Fruit fly (Drosophila melanogaster): Measurements from ENCODE around the gene CG11617.

CG11617 gene

dm6 chr2L:249048-249825, 42.1 kb upstream of the CG11617 start:
- TF ChIP-seq jim (GFP tag; optimal IDR thresholded peaks at IDR 0.05), result no peak
- TF ChIP-seq br (GFP tag; optimal IDR thresholded peaks at IDR 0.05), result peak; percentile 52
- peak; percentile 27 for TF ChIP-seq Hnf4 (GFP tag; optimal IDR thresholded peaks at IDR 0.05)
- no peak for TF ChIP-seq pan (optimal IDR thresholded peaks at IDR 0.05)
- peak; percentile 63 to 83 for TF ChIP-seq dl (GFP tag; optimal IDR thresholded peaks at IDR 0.05; ENCODE audit: insufficient read depth in 1 of 2, partially characterized antibody in 2 of 2)
- TF ChIP-seq Dif (GFP tag; optimal IDR thresholded peaks at IDR 0.05; ENCODE audit: partially characterized antibody), result peak; percentile 90
- TF ChIP-seq Jra (GFP tag; optimal IDR thresholded peaks at IDR 0.05), result peak; percentile 39
- TF ChIP-seq Dfd (GFP tag; optimal IDR thresholded peaks at IDR 0.05), result no peak
- peak; percentile 55 for TF ChIP-seq psq (GFP tag; optimal IDR thresholded peaks at IDR 0.05)
- TF ChIP-seq fru (GFP tag; optimal IDR thresholded peaks at IDR 0.05), result peak; percentile 40
- no peak for TF ChIP-seq Rel (GFP tag; optimal IDR thresholded peaks at IDR 0.05)
- TF ChIP-seq Rel (tag; optimal IDR thresholded peaks at IDR 0.05), result no peak
- TF ChIP-seq foxo (GFP tag; optimal IDR thresholded peaks at IDR 0.05), result peak in 1 of 2 experiments; percentile 49
- TF ChIP-seq woc (GFP tag; optimal IDR thresholded peaks at IDR 0.05), result peak; percentile 9
- peak; percentile 37 for TF ChIP-seq ey (GFP tag; optimal IDR thresholded peaks at IDR 0.05)

- TF ChIP-seq CG32264 (GFP tag; optimal IDR thresholded peaks at IDR 0.05), result no peak
- TF ChIP-seq Dif (GFP tag; optimal IDR thresholded peaks at IDR 0.05; ENCODE audit: partially characterized antibody), result no peak
- TF ChIP-seq pan (optimal IDR thresholded peaks at IDR 0.05), result no peak
- no peak for TF ChIP-seq Dfd (GFP tag; optimal IDR thresholded peaks at IDR 0.05)
- TF ChIP-seq dl (GFP tag; optimal IDR thresholded peaks at IDR 0.05; ENCODE audit: insufficient read depth in 1 of 2, partially characterized antibody in 2 of 2), result no peak
- TF ChIP-seq foxo (GFP tag; optimal IDR thresholded peaks at IDR 0.05), result no peak
- TF ChIP-seq Abd-B (GFP tag; optimal IDR thresholded peaks at IDR 0.05), result no peak
- no peak for TF ChIP-seq dsf (GFP tag; optimal IDR thresholded peaks at IDR 0.05; ENCODE audit: borderline replicate concordance)
- no peak for TF ChIP-seq Hnf4 (GFP tag; optimal IDR thresholded peaks at IDR 0.05)
- no peak for TF ChIP-seq OdsH (GFP tag; optimal IDR thresholded peaks at IDR 0.05)
- no peak for TF ChIP-seq GATAd (GFP tag; optimal IDR thresholded peaks at IDR 0.05)
- TF ChIP-seq CrebA (GFP tag; optimal IDR thresholded peaks at IDR 0.05; ENCODE audit: borderline replicate concordance), result no peak
- TF ChIP-seq tai (GFP tag; optimal IDR thresholded peaks at IDR 0.05), result no peak
- no peak for TF ChIP-seq h (GFP tag; optimal IDR thresholded peaks at IDR 0.05)
- TF ChIP-seq usp (GFP tag; optimal IDR thresholded peaks at IDR 0.05), result no peak
- no peak for TF ChIP-seq psq (GFP tag; optimal IDR thresholded peaks at IDR 0.05)
- no peak for TF ChIP-seq Sp1 (GFP tag; optimal IDR thresholded peaks at IDR 0.05)
- no peak for TF ChIP-seq sv (GFP tag; optimal IDR thresholded peaks at IDR 0.05)
These were observed 41.5 kb upstream of the CG11617 start for dm6 chr2L:248592-248991.

dm6 chr2L:247845-248473, 40.9 kb upstream of the CG11617 start:
- TF ChIP-seq sage (GFP tag; optimal IDR thresholded peaks at IDR 0.05), result peak; percentile 29
- peak in 1 of 2 experiments; percentile 33 for TF ChIP-seq dl (GFP tag; optimal IDR thresholded peaks at IDR 0.05; ENCODE audit: insufficient read depth in 1 of 2, partially characterized antibody in 2 of 2)
- TF ChIP-seq Hr78 (GFP tag; optimal IDR thresholded peaks at IDR 0.05), result no peak
- TF ChIP-seq Jra (GFP tag; optimal IDR thresholded peaks at IDR 0.05), result no peak
- peak in 1 of 2 experiments; percentile 86 for TF ChIP-seq foxo (GFP tag; optimal IDR thresholded peaks at IDR 0.05)
- TF ChIP-seq CG32264 (GFP tag; optimal IDR thresholded peaks at IDR 0.05), result no peak
- TF ChIP-seq Dfd (GFP tag; optimal IDR thresholded peaks at IDR 0.05), result no peak
- TF ChIP-seq Abd-B (GFP tag; optimal IDR thresholded peaks at IDR 0.05), result no peak
- TF ChIP-seq sv (GFP tag; optimal IDR thresholded peaks at IDR 0.05), result no peak
- TF ChIP-seq GATAd (GFP tag; optimal IDR thresholded peaks at IDR 0.05), result no peak
- TF ChIP-seq tai (GFP tag; optimal IDR thresholded peaks at IDR 0.05), result no peak
- peak; percentile 29 for TF ChIP-seq CG9705 (GFP tag; optimal IDR thresholded peaks at IDR 0.05)
- no peak for TF ChIP-seq lola (GFP tag; optimal IDR thresholded peaks at IDR 0.05)
- no peak for TF ChIP-seq CrebA (GFP tag; optimal IDR thresholded peaks at IDR 0.05; ENCODE audit: borderline replicate concordance)
- TF ChIP-seq ey (GFP tag; optimal IDR thresholded peaks at IDR 0.05), result peak; percentile 56
- no peak for TF ChIP-seq pan (optimal IDR thresholded peaks at IDR 0.05)
- no peak for TF ChIP-seq woc (GFP tag; optimal IDR thresholded peaks at IDR 0.05)
- TF ChIP-seq dmrt93B (GFP tag; optimal IDR thresholded peaks at IDR 0.05), result peak; percentile 76
- TF ChIP-seq h (GFP tag; optimal IDR thresholded peaks at IDR 0.05), result no peak
- TF ChIP-seq fru (GFP tag; optimal IDR thresholded peaks at IDR 0.05), result peak; percentile 68
- TF ChIP-seq Vsx2 (GFP tag; optimal IDR thresholded peaks at IDR 0.05; ENCODE audit: partially characterized antibody), result no peak
- TF ChIP-seq psq (GFP tag; optimal IDR thresholded peaks at IDR 0.05), result peak; percentile 76
- peak; percentile 87 for TF ChIP-seq HLH106 (tag; optimal IDR thresholded peaks at IDR 0.05)
- no peak for TF ChIP-seq N (GFP tag; optimal IDR thresholded peaks at IDR 0.05)
- peak; percentile 83 for TF ChIP-seq OdsH (GFP tag; optimal IDR thresholded peaks at IDR 0.05)
- TF ChIP-seq br (GFP tag; optimal IDR thresholded peaks at IDR 0.05), result peak; percentile 52
- no peak for TF ChIP-seq jim (GFP tag; optimal IDR thresholded peaks at IDR 0.05)
- TF ChIP-seq Rel (GFP tag; optimal IDR thresholded peaks at IDR 0.05), result no peak
- TF ChIP-seq Rel (tag; optimal IDR thresholded peaks at IDR 0.05), result peak; percentile 27
- TF ChIP-seq usp (GFP tag; optimal IDR thresholded peaks at IDR 0.05), result no peak
- TF ChIP-seq Hnf4 (GFP tag; optimal IDR thresholded peaks at IDR 0.05), result no peak
- no peak for TF ChIP-seq Mio (GFP tag; optimal IDR thresholded peaks at IDR 0.05)
- peak; percentile 40 for TF ChIP-seq Hr83 (GFP tag; optimal IDR thresholded peaks at IDR 0.05; ENCODE audit: poor library complexity, severe bottlenecking)
- TF ChIP-seq Dif (GFP tag; optimal IDR thresholded peaks at IDR 0.05; ENCODE audit: partially characterized antibody), result peak; percentile 48
- TF ChIP-seq Sp1 (GFP tag; optimal IDR thresholded peaks at IDR 0.05), result peak; percentile 82
- TF ChIP-seq brk (GFP tag; optimal IDR thresholded peaks at IDR 0.05), result no peak
- peak; percentile 70 for TF ChIP-seq rgr (GFP tag; optimal IDR thresholded peaks at IDR 0.05)
- no peak for TF ChIP-seq Myc (optimal IDR thresholded peaks at IDR 0.05)
